Fruit fly (Drosophila melanogaster): ENCODE data around the gene CG4045.

dm6 chrX:2075846-2076377 lies at the start of gene CG4045:
- no peak for TF ChIP-seq CG14655 (GFP tag; optimal IDR thresholded peaks at IDR 0.05)
- peak; percentile 0 for TF ChIP-seq CG15710 (tag; optimal IDR thresholded peaks at IDR 0.05)
- no peak for TF ChIP-seq CG12605 (GFP tag; IDR thresholded peaks at IDR 0.05)
- no peak for TF ChIP-seq D1 (tag; optimal IDR thresholded peaks at IDR 0.05)
- TF ChIP-seq CG17806 (tag; optimal IDR thresholded peaks at IDR 0.05): no peak
- no peak for TF ChIP-seq EcR (GFP tag; optimal IDR thresholded peaks at IDR 0.05)
- TF ChIP-seq CG8301 (tag; optimal IDR thresholded peaks at IDR 0.05): no peak
- no peak for TF ChIP-seq CG32121 (GFP tag; IDR thresholded peaks at IDR 0.05)
- TF ChIP-seq CG4496 (GFP tag; IDR thresholded peaks at IDR 0.05): no peak

Measured in whole organism, pupa.